Worm (Caenorhabditis elegans) whole organism, dauer: ENCODE measurements around the gene srg-62.

Experiments
- unc-62 ChIP-seq: sonication (generic microtip); optimal IDR thresholded peaks from 2 replicates; lab custom pipeline; 2017; ENCODE audit warnings: missing biosample characterization, missing genetic modification reagents, missing genetic modification characterization

The srg-62 gene

ce11 chrV:2734360-2734759 lies 7.8 kb downstream of the srg-62 start, which contains the start of gene srg-57:
TSS of gene srg-57 (minus strand) at chrV:2734460.
- TF ChIP-seq unc-62 (GFP tag; lab: Kevin White, UChicago), result no peak

ce11 chrV:2730784-2731480 lies 11.3 kb downstream of the srg-62 start, which contains the start of gene dod-3:
TSS of gene dod-3 (minus strand) at chrV:2731098.
- no peak for TF ChIP-seq unc-62 (GFP tag; lab: Kevin White, UChicago)

ce11 chrV:2728236-2728635 lies 14.0 kb downstream of the srg-62 start, which contains the start of gene str-33:
TSS of gene str-33 (plus strand) at chrV:2728536.
- no peak for TF ChIP-seq unc-62 (GFP tag; lab: Kevin White, UChicago)

ce11 chrV:2727101-2727500 lies 15.1 kb downstream of the srg-62 start, which contains the start of gene str-13:
TSS of gene str-13 (minus strand) at chrV:2727201.
- no peak for TF ChIP-seq unc-62 (GFP tag; lab: Kevin White, UChicago)

- no peak for TF ChIP-seq unc-62 (GFP tag; lab: Kevin White, UChicago)
Measured at ce11 chrV:2725225-2725624, 17.0 kb downstream of the srg-62 start, which contains the start of gene srg-59. TSS of gene srg-59 (minus strand) at chrV:2725325.

- no peak for TF ChIP-seq unc-62 (GFP tag; lab: Kevin White, UChicago)
Measured at ce11 chrV:2722555-2722954, 19.6 kb downstream of the srg-62 start, which contains the start of gene srg-60. TSS of gene srg-60 (minus strand) at chrV:2722655.

- no peak for TF ChIP-seq unc-62 (GFP tag; lab: Kevin White, UChicago)
Measured at ce11 chrV:2720763-2721162, 21.4 kb downstream of the srg-62 start, which contains the start of gene srt-27. TSS of gene srt-27 (minus strand) at chrV:2720863.

ce11 chrV:2718688-2719185 lies 23.5 kb downstream of the srg-62 start, which contains the start of gene srt-29:
TSS of gene srt-29 (minus strand) at chrV:2719135.
- no peak for TF ChIP-seq unc-62 (GFP tag; lab: Kevin White, UChicago)

ce11 chrV:2716933-2717332 lies 25.3 kb downstream of the srg-62 start:
- no peak for TF ChIP-seq unc-62 (GFP tag; lab: Kevin White, UChicago)

- TF ChIP-seq unc-62 (GFP tag; lab: Kevin White, UChicago), result no peak
Measured at ce11 chrV:2713532-2713931, 28.7 kb downstream of the srg-62 start, which contains the start of gene srt-28. TSS of gene srt-28 (minus strand) at chrV:2713632.

ce11 chrV:2711429-2711828 lies 30.8 kb downstream of the srg-62 start, which contains the start of gene C24B9.3:
TSS of gene C24B9.3 (minus strand) at chrV:2711599.
- TF ChIP-seq unc-62 (GFP tag; lab: Kevin White, UChicago), result no peak

ce11 chrV:2710192-2710591 lies 32.0 kb downstream of the srg-62 start:
- no peak for TF ChIP-seq unc-62 (GFP tag; lab: Kevin White, UChicago)

- no peak for TF ChIP-seq unc-62 (GFP tag; lab: Kevin White, UChicago)
Measured at ce11 chrV:2706379-2706778, 35.8 kb downstream of the srg-62 start.

- no peak for TF ChIP-seq unc-62 (GFP tag; lab: Kevin White, UChicago)
Measured at ce11 chrV:2703299-2703698, 38.9 kb downstream of the srg-62 start.

ce11 chrV:2702883-2703282 lies 39.3 kb downstream of the srg-62 start:
- no peak for TF ChIP-seq unc-62 (GFP tag; lab: Kevin White, UChicago)

- TF ChIP-seq unc-62 (GFP tag; lab: Kevin White, UChicago), result no peak
Measured at ce11 chrV:2698826-2699225, 43.4 kb downstream of the srg-62 start, which contains the start of gene nuo-5. TSS of gene nuo-5 (plus strand) at chrV:2698972.
